Worm (Caenorhabditis elegans) whole organism, L3 larva: Measurements from ENCODE around the gene clec-62.

Source experiments
- R02D3.7 ChIP-seq: fragments of 150-350 bp; optimal IDR thresholded peaks from 2 replicates; lab custom pipeline; 2014; ENCODE audit warnings: missing biosample characterization, missing genetic modification characterization
- ZK546.5 ChIP-seq: sonication (generic microtip); optimal IDR thresholded peaks from 2 replicates; lab custom pipeline; 2017; ENCODE audit warnings: missing biosample characterization, missing genetic modification characterization
- ama-1 ChIP-seq: fragments of 150-350 bp; optimal IDR thresholded peaks from 2 replicates; lab custom pipeline; 2018
- ceh-28 ChIP-seq: fragments of 150-350 bp; optimal IDR thresholded peaks from 2 replicates; lab custom pipeline; 2014; ENCODE audit warnings: missing biosample characterization, missing genetic modification reagents, missing genetic modification characterization
- daf-12 ChIP-seq: fragments of 150-350 bp; optimal IDR thresholded peaks from 2 replicates; lab custom pipeline; 2014; ENCODE audit warnings: missing biosample characterization, missing genetic modification reagents, missing genetic modification characterization
- egl-27 ChIP-seq: sonication (generic microtip); optimal IDR thresholded peaks from 4 replicates; lab custom pipeline; 2017; ENCODE audit warnings: missing biosample characterization, missing genetic modification reagents, missing genetic modification characterization
- egl-5 ChIP-seq: fragments of 150-350 bp; optimal IDR thresholded peaks from 2 replicates; lab custom pipeline; 2017; ENCODE audit warnings: missing biosample characterization, missing genetic modification reagents, missing genetic modification characterization, inconsistent platforms
- elt-2 ChIP-seq: sonication (generic microtip); optimal IDR thresholded peaks from 2 replicates; lab custom pipeline; 2016; ENCODE audit warnings: missing genetic modification reagents, mild to moderate bottlenecking, missing genetic modification characterization, missing compliant biosample characterization
- elt-3 ChIP-seq, 3 experiments: fragments of 150-350 bp in 1 of 3; sonication (generic microtip) in 2 of 3; optimal IDR thresholded peaks; 2 replicates in 2 of 3; 4 replicates in 1 of 3; lab custom pipeline; 2014 to 2017; ENCODE audit warnings: missing biosample characterization in 3 of 3, missing genetic modification characterization in 3 of 3
- fkh-10 ChIP-seq: sonication (generic microtip); optimal IDR thresholded peaks from 2 replicates; lab custom pipeline; 2017; ENCODE audit warnings: missing biosample characterization, missing genetic modification reagents, missing genetic modification characterization
- fkh-2 ChIP-seq: fragments of 150-350 bp; optimal IDR thresholded peaks from 2 replicates; lab custom pipeline; 2014; ENCODE audit warnings: missing biosample characterization, missing genetic modification reagents, missing genetic modification characterization
- fos-1 ChIP-seq: fragments of 150-350 bp; optimal IDR thresholded peaks from 2 replicates; lab custom pipeline; 2014; ENCODE audit warnings: missing biosample characterization, missing genetic modification characterization
- hmg-11 ChIP-seq: sonication (generic microtip); optimal IDR thresholded peaks from 2 replicates; lab custom pipeline; 2016; ENCODE audit warnings: missing genetic modification characterization, missing compliant biosample characterization
- jun-1 ChIP-seq: fragments of 150-350 bp; optimal IDR thresholded peaks from 2 replicates; lab custom pipeline; 2014; ENCODE audit warnings: missing biosample characterization, missing genetic modification reagents, missing genetic modification characterization
- lin-15B ChIP-seq: fragments of 150-350 bp; optimal IDR thresholded peaks from 2 replicates; lab custom pipeline; 2014; ENCODE audit warnings: missing biosample characterization, missing genetic modification characterization
- lin-39 ChIP-seq: fragments of 150-350 bp; optimal IDR thresholded peaks from 2 replicates; lab custom pipeline; 2018; ENCODE audit warnings: missing biosample characterization, missing genetic modification reagents, missing genetic modification characterization
- mml-1 ChIP-seq: fragments of 150-350 bp; sonication (generic microtip); optimal IDR thresholded peaks from 3 replicates; lab custom pipeline; 2014; ENCODE audit warnings: missing biosample characterization, missing genetic modification characterization
- nfya-1 ChIP-seq: sonication (generic microtip); optimal IDR thresholded peaks from 2 replicates; lab custom pipeline; 2017; ENCODE audit warnings: missing genetic modification characterization, mild to moderate bottlenecking, missing compliant biosample characterization, antibody characterized with exemption, moderate library complexity; ENCODE audit not compliant: insufficient read depth
- nhr-11 ChIP-seq: fragments of 150-350 bp; optimal IDR thresholded peaks from 2 replicates; lab custom pipeline; 2014; ENCODE audit warnings: missing biosample characterization, missing genetic modification characterization
- nhr-12 ChIP-seq: fragments of 150-350 bp; optimal IDR thresholded peaks from 2 replicates; lab custom pipeline; 2014; ENCODE audit warnings: missing biosample characterization, missing genetic modification characterization
- nhr-23 ChIP-seq: fragments of 150-350 bp; optimal IDR thresholded peaks from 2 replicates; lab custom pipeline; 2014; ENCODE audit warnings: missing biosample characterization, missing genetic modification reagents, missing genetic modification characterization
- nhr-237 ChIP-seq: fragments of 150-350 bp; optimal IDR thresholded peaks from 2 replicates; lab custom pipeline; 2014; ENCODE audit warnings: missing biosample characterization, missing genetic modification characterization
- nhr-25 ChIP-seq: sonication (generic microtip); optimal IDR thresholded peaks from 2 replicates; lab custom pipeline; 2017; ENCODE audit warnings: missing biosample characterization, missing genetic modification characterization
- nhr-43 ChIP-seq: sonication (generic microtip); optimal IDR thresholded peaks from 2 replicates; lab custom pipeline; 2016; ENCODE audit warnings: mild to moderate bottlenecking, missing genetic modification characterization, missing compliant biosample characterization; ENCODE audit not compliant: poor library complexity, severe bottlenecking
- nhr-67 ChIP-seq: fragments of 150-350 bp; optimal IDR thresholded peaks from 2 replicates; lab custom pipeline; 2014; ENCODE audit warnings: missing biosample characterization, missing genetic modification characterization
- nhr-77 ChIP-seq: fragments of 150-350 bp; optimal IDR thresholded peaks from 2 replicates; lab custom pipeline; 2014; ENCODE audit warnings: missing biosample characterization, missing genetic modification characterization
- pha-4 ChIP-seq: fragments of 150-350 bp; optimal IDR thresholded peaks from 2 replicates; lab custom pipeline; 2014; ENCODE audit warnings: missing biosample characterization, missing genetic modification reagents, missing genetic modification characterization
- pqm-1 ChIP-seq: fragments of 150-350 bp; optimal IDR thresholded peaks from 2 replicates; lab custom pipeline; 2017; ENCODE audit warnings: missing biosample characterization, missing genetic modification characterization, inconsistent platforms
- sea-2 ChIP-seq: fragments of 150-350 bp; sonication (generic microtip); optimal IDR thresholded peaks from 4 replicates; lab custom pipeline; 2014; ENCODE audit warnings: missing biosample characterization, missing genetic modification reagents, missing genetic modification characterization
- skn-1 ChIP-seq: fragments of 150-350 bp; optimal IDR thresholded peaks from 2 replicates; lab custom pipeline; 2014; ENCODE audit warnings: missing biosample characterization, missing genetic modification characterization
- tbx-2 ChIP-seq: sonication (generic microtip); optimal IDR thresholded peaks from 2 replicates; lab custom pipeline; 2016; ENCODE audit warnings: mild to moderate bottlenecking, missing genetic modification characterization, missing compliant biosample characterization
- unc-39 ChIP-seq: sonication (generic microtip); optimal IDR thresholded peaks from 4 replicates; lab custom pipeline; 2017; ENCODE audit warnings: missing biosample characterization, missing genetic modification characterization
- unc-62 ChIP-seq: fragments of 150-350 bp; sonication (generic microtip); optimal IDR thresholded peaks from 4 replicates; lab custom pipeline; 2014; ENCODE audit warnings: missing biosample characterization, missing genetic modification reagents, missing genetic modification characterization
- ztf-11 ChIP-seq: fragments of 150-350 bp; optimal IDR thresholded peaks from 2 replicates; lab custom pipeline; 2014; ENCODE audit warnings: missing biosample characterization, missing genetic modification characterization
- ztf-4 ChIP-seq: fragments of 150-350 bp; optimal IDR thresholded peaks from 2 replicates; lab custom pipeline; 2014; ENCODE audit warnings: missing biosample characterization, missing genetic modification characterization

The clec-62 gene

DNA sequence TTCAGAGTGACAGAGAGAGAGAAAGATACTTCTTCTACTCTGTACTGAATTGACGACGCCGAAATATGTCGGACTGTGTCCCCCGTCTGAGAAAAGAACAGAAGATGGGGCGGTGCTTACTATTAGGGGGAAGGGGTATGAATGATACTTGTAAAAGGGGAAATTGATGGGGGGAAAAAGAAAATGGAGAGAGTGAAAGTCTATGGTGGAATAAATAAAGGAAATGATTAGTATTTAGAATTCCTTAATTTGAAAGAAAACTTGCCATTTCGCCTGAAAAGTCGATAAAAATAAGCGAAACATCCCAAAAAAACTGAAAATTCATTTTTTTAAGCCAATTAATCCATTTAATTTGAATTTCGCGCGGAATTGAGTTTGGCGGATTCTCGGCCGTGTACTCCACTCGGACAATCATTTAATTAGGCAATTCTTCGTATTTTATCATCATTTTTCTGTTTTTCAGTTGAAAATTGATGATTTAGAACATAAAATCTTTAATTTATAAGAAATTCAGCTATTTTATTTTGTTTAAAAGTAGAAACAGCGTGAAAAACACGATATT is 19.7 kb upstream of the clec-62 start, which contains the start of gene F35C5.12 (continued):
- TF ChIP-seq nhr-43 (tag; lab: Kevin White, UChicago) (no peak), lin-39 (tag; lab: Kevin White, UChicago) (no peak), elt-2 (tag; lab: Kevin White, UChicago) (peak; percentile 8), nhr-67 (tag; lab: Kevin White, UChicago) (no peak), nhr-11 (no peak), mml-1 (tag; lab: Kevin White, UChicago) (no peak), fkh-2 (tag; lab: Kevin White, UChicago) (no peak), nhr-12 (no peak), R02D3.7 (no peak), sea-2 (no peak), elt-3 (tag; optimal IDR thresholded peaks at IDR 0.05; lab: Kevin White, UChicago) (no peak), pha-4 (tag; lab: Kevin White, UChicago) (peak; percentile 48), egl-5 (no peak), fkh-10 (GFP tag; lab: Kevin White, UChicago) (no peak), ZK546.5 (tag; lab: Kevin White, UChicago) (no peak), nhr-23 (tag; lab: Kevin White, UChicago) (peak; percentile 67), tbx-2 (tag; lab: Kevin White, UChicago) (no peak), nfya-1 (tag; lab: Kevin White, UChicago) (peak; percentile 39), unc-62 (GFP tag; lab: Kevin White, UChicago) (no peak), ama-1 (lab: Kevin White, UChicago) (no peak)

DNA sequence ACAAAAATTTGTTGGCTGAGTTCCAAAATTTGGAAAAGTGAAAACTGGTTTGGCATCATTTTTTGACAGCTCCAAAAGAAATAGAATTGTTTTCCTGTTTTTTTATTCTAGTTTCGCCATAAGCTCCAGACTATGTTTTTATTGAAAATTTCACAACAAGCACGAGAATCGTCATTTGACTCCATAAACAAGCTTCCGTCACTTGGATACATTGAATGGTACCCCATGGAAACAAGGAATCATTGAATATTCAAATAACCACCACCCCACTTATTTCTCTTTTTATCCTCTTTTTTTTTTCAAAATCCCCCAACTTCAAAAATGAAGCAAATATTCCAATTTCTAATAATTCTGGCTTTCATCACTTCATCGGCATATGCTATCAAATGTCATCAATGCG is 13.9 kb upstream of the clec-62 start, which contains the start of gene ddn-2:
Gene ddn-2 (plus strand): TSS at position 301 of the 400 bp plus-strand sequence.
- TF ChIP-seq skn-1 (tag; lab: Kevin White, UChicago) (no peak), unc-62 (GFP tag; lab: Kevin White, UChicago) (no peak), ztf-11 (tag; lab: Kevin White, UChicago) (no peak), jun-1 (tag; lab: Kevin White, UChicago) (no peak), fos-1 (no peak), unc-39 (tag; lab: Kevin White, UChicago) (no peak), sea-2 (no peak), elt-2 (tag; lab: Kevin White, UChicago) (no peak), nhr-67 (tag; lab: Kevin White, UChicago) (no peak)

DNA sequence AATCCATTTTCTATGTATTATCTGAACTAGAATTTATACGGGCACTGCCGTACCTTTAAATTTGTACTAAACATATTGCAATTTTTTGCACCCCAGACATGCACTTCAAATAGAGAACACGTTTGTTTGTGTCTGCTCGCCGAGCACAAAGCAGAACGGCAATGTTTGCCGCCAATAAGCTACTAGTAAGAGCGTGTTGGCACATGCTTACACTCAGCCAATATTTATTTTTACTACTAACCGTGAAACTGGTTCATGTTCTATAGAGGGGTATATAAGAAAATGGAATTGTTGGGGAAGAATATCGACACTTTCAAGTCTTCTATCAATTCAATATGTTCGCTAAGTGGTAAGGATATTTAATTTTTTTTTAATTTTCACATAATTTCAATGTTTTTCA is 12.1 kb upstream of the clec-62 start, which contains the start of gene nspb-11:
Gene nspb-11 (plus strand): TSS at position 301 of the 400 bp plus-strand sequence.
- no peak for TF ChIP-seq fos-1

DNA sequence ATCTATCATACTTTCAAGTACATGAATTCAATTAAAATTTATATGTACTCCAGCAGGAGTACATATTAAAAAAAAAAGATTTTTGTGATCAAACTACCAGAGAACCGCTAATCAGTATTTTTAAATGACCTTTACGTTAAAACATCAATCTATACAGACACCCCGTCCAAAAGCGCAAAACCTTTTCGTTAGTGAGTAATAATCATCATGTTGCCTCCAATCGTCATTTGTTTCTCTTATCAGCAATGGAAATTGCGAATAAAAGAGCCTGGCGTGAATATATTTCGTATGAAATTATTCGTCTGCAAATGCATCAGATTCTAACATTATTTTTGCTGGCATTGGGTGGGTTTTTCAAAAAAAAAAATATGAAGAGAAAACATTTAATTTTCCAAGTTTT is 9.2 kb upstream of the clec-62 start, which contains the start of gene clec-66:
Gene clec-66 (plus strand): TSS at position 225 of the 400 bp plus-strand sequence.
- TF ChIP-seq nhr-43 (tag; lab: Kevin White, UChicago) = no peak
- no peak for TF ChIP-seq ceh-28
- TF ChIP-seq elt-2 (tag; lab: Kevin White, UChicago) = peak; percentile 27
- no peak for TF ChIP-seq unc-39 (tag; lab: Kevin White, UChicago)
- peak; percentile 18 for TF ChIP-seq pqm-1
- TF ChIP-seq elt-3 (tag; optimal IDR thresholded peaks at IDR 0.05; lab: Kevin White, UChicago) = no peak
- TF ChIP-seq nhr-77 (tag; lab: Kevin White, UChicago) = no peak
- TF ChIP-seq pha-4 (tag; lab: Kevin White, UChicago) = no peak
- TF ChIP-seq nhr-67 (tag; lab: Kevin White, UChicago) = no peak
- TF ChIP-seq egl-5 = no peak
- TF ChIP-seq, all 47 proteins: peak for 2

DNA sequence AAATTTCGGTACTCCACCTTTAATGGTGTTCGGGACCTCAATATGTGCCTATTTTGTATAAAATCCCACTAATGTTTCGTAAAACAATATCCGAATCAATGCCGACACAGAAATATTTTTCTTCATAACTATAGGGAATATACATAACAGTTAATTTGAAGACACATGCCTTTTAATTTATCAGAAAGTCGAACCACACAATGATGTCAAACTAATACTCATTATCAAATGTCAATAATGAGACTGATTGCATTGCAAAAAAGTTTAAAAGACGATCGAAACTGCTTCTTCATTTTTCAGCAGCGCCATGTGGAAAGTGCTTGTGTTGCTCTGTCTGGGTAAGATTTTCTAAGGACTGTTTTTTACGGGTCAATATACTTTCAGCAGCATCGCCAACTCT is 6.1 kb upstream of the clec-62 start, which contains the start of gene clec-65:
Gene clec-65 (plus strand): TSS at position 301 of the 400 bp plus-strand sequence.
- no peak for TF ChIP-seq nhr-25 (tag; lab: Kevin White, UChicago)
- peak; percentile 36 for TF ChIP-seq elt-2 (tag; lab: Kevin White, UChicago)
- TF ChIP-seq daf-12 (tag; lab: Kevin White, UChicago) = no peak
- no peak for TF ChIP-seq egl-5
- TF ChIP-seq ztf-11 (tag; lab: Kevin White, UChicago) = no peak
- no peak for TF ChIP-seq fkh-10 (GFP tag; lab: Kevin White, UChicago)
- TF ChIP-seq pqm-1 = peak; percentile 2
- no peak for TF ChIP-seq nhr-23 (tag; lab: Kevin White, UChicago)
- no peak for TF ChIP-seq R02D3.7
- TF ChIP-seq ama-1 (lab: Kevin White, UChicago) = no peak
- TF ChIP-seq tbx-2 (tag; lab: Kevin White, UChicago) = no peak
- TF ChIP-seq fkh-2 (tag; lab: Kevin White, UChicago) = no peak
- no peak for TF ChIP-seq lin-15B (tag; lab: Kevin White, UChicago)
- TF ChIP-seq nhr-237 (tag; lab: Kevin White, UChicago) = no peak
- no peak for TF ChIP-seq ZK546.5 (tag; lab: Kevin White, UChicago)
- no peak for TF ChIP-seq unc-62 (GFP tag; lab: Kevin White, UChicago)
- TF ChIP-seq elt-3 (tag; optimal IDR thresholded peaks at IDR 0.05; lab: Kevin White, UChicago) = no peak
- TF ChIP-seq egl-27 (tag; lab: Kevin White, UChicago) = no peak
- no peak for TF ChIP-seq hmg-11 (tag; lab: Kevin White, UChicago)
- TF ChIP-seq mml-1 (tag; lab: Kevin White, UChicago) = no peak
- TF ChIP-seq skn-1 (tag; lab: Kevin White, UChicago) = no peak
- TF ChIP-seq fos-1 = no peak
- TF ChIP-seq nhr-77 (tag; lab: Kevin White, UChicago) = no peak
- TF ChIP-seq ztf-4 = no peak
- peak; percentile 11 for TF ChIP-seq pha-4 (tag; lab: Kevin White, UChicago)
- no peak for TF ChIP-seq nhr-43 (tag; lab: Kevin White, UChicago)
- no peak for TF ChIP-seq nhr-11
- TF ChIP-seq, all 47 proteins: peak for 3
